Worm (Caenorhabditis elegans) whole organism, early embryonic: ENCODE measurements around the gene sre-49.
A peak's percentile ranks its signal among the peaks of the same experiment; 100 is the strongest.

Experiments used
- B0310.2 ChIP-seq: sonication (generic microtip); optimal IDR thresholded peaks from 2 replicates; lab custom pipeline; 2016; ENCODE audit warnings: mild to moderate bottlenecking, missing genetic modification characterization, missing compliant biosample characterization
- F13C5.2 ChIP-seq: sonication (generic microtip); optimal IDR thresholded peaks from 2 replicates; lab custom pipeline; 2017; ENCODE audit warnings: mild to moderate bottlenecking, missing genetic modification characterization, inconsistent platforms, missing compliant biosample characterization
- aly-1 ChIP-seq: sonication (generic microtip); optimal IDR thresholded peaks from 2 replicates; lab custom pipeline; 2016; ENCODE audit warnings: missing genetic modification characterization, missing compliant biosample characterization
- ama-1 ChIP-seq: fragments of 150-350 bp; optimal IDR thresholded peaks from 2 replicates; lab custom pipeline; 2014
- ceh-13 ChIP-seq: fragments of 200-800 bp; sonication (Bioruptor generic); optimal IDR thresholded peaks from 2 replicates; lab custom pipeline; 2018; ENCODE audit warnings: mild to moderate bottlenecking, missing genetic modification characterization, missing compliant biosample characterization
- ceh-36 ChIP-seq: sonication (generic microtip); optimal IDR thresholded peaks from 2 replicates; lab custom pipeline; 2016; ENCODE audit warnings: missing genetic modification characterization, inconsistent platforms, missing compliant biosample characterization
- ets-7 ChIP-seq: sonication (generic microtip); optimal IDR thresholded peaks from 2 replicates; lab custom pipeline; 2016; ENCODE audit warnings: missing genotype, missing genetic modification characterization, missing compliant biosample characterization
- flt-1 ChIP-seq: fragments of 200-800 bp; sonication (Bioruptor generic); IDR thresholded peaks from 2 replicates; pipeline ENCODE4 v1.3.6; 2022; ENCODE audit warnings: missing genetic modification characterization, missing compliant biosample characterization
- hmbx-1 ChIP-seq: sonication (generic microtip); optimal IDR thresholded peaks from 2 replicates; lab custom pipeline; 2016; ENCODE audit warnings: mild to moderate bottlenecking, missing genetic modification characterization, missing compliant biosample characterization
- hmg-4 ChIP-seq: fragments of 200-800 bp; sonication (Bioruptor generic); optimal IDR thresholded peaks from 2 replicates; lab custom pipeline; 2018; ENCODE audit warnings: mild to moderate bottlenecking, missing genetic modification characterization, missing compliant biosample characterization
- hnd-1 ChIP-seq: sonication (generic microtip); optimal IDR thresholded peaks from 2 replicates; lab custom pipeline; 2016; ENCODE audit warnings: missing genetic modification characterization, missing compliant biosample characterization
- pes-1 ChIP-seq: fragments of 200-800 bp; sonication (Bioruptor generic); IDR thresholded peaks from 2 replicates; pipeline ENCODE4 v1.3.6; 2022; ENCODE audit warnings: missing genetic modification reagents, missing genetic modification characterization, missing compliant biosample characterization
- scrt-1 ChIP-seq: fragments of 200-800 bp; sonication (Bioruptor generic); IDR thresholded peaks from 2 replicates; pipeline ENCODE4 v1.3.6; 2022; ENCODE audit warnings: missing genetic modification characterization, missing compliant biosample characterization
- sea-1 ChIP-seq: fragments of 200-800 bp; sonication (Bioruptor generic); conservative IDR thresholded peaks from 2 replicates; pipeline ENCODE4 v1.3.6; 2022; ENCODE audit warnings: missing genetic modification characterization, missing compliant biosample characterization
- tbx-11 ChIP-seq: fragments of 200-800 bp; sonication (Bioruptor generic); IDR thresholded peaks from 2 replicates; pipeline ENCODE4 v1.3.6; 2022; ENCODE audit warnings: missing genetic modification characterization, missing compliant biosample characterization
- tbx-37 ChIP-seq: fragments of 200-800 bp; sonication (Bioruptor generic); conservative IDR thresholded peaks from 2 replicates; pipeline ENCODE4 v1.3.6; 2022; ENCODE audit warnings: missing genetic modification reagents, missing genetic modification characterization, missing compliant biosample characterization
- tra-4 ChIP-seq: sonication (generic microtip); optimal IDR thresholded peaks from 2 replicates; lab custom pipeline; 2017; ENCODE audit warnings: missing genetic modification characterization, missing compliant biosample characterization

Gene sre-49

DNA sequence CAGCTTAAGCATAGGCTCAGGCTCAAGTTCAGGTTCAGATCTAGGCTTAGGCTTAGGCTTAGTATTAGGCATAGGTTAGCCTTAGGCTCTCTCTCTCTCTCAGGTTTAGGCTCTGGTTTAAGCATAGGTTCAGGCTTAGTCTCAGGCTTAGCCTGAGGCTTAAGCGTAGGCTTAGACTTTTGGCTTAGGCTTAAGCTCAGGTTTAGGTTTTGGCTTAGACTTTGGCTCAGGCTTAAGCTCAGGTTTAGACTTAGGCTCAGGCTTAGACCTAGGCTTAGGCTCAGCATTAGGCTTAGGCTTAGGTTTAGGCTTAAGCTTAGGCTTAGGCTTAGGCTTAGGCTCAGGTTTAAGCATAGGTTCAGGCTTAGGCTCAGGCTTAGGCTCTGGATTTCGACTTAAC lies 25.1 kb downstream of the sre-49 start:
- TF ChIP-seq B0310.2 (no peak), ceh-36 (tag; lab: Kevin White, UChicago) (peak; percentile 77)

ce11 chrII:12344787-12345186 lies 26.1 kb downstream of the sre-49 start, which contains the start of gene C44C11.6:
Gene C44C11.6, plus strand, starts transcription at chrII:12344809.
- no peak for TF ChIP-seq flt-1 (GFP tag; lab: Robert Waterston, UW)
- 0 out of 2 replicates have a peak, but pooled peaks have one; percentile 34 for TF ChIP-seq pes-1 (GFP tag; lab: Robert Waterston, UW)
- no peak for TF ChIP-seq B0310.2
- no peak for TF ChIP-seq hmg-4 (GFP tag; lab: Kevin White, UChicago)

ce11 chrII:12346289-12346989 lies 27.8 kb downstream of the sre-49 start:
- TF ChIP-seq ceh-36 (tag; lab: Kevin White, UChicago) (no peak), tbx-11 (no peak), flt-1 (GFP tag; lab: Robert Waterston, UW) (no peak), ets-7 (tag; lab: Kevin White, UChicago) (no peak), tbx-37 (GFP tag; lab: Robert Waterston, UW) (no peak), tra-4 (tag; lab: Kevin White, UChicago) (no peak), hnd-1 (tag; lab: Kevin White, UChicago) (no peak), pes-1 (GFP tag; lab: Robert Waterston, UW) (no peak), B0310.2 (no peak), sea-1 (GFP tag; lab: Robert Waterston, UW) (no peak), aly-1 (tag; lab: Kevin White, UChicago) (no peak), ama-1 (no peak), ceh-13 (no peak), hmbx-1 (tag; lab: Kevin White, UChicago) (no peak), F13C5.2 (tag; lab: Kevin White, UChicago) (no peak), scrt-1 (GFP tag; lab: Robert Waterston, UW) (no peak), hmg-4 (GFP tag; lab: Kevin White, UChicago) (no peak)

DNA sequence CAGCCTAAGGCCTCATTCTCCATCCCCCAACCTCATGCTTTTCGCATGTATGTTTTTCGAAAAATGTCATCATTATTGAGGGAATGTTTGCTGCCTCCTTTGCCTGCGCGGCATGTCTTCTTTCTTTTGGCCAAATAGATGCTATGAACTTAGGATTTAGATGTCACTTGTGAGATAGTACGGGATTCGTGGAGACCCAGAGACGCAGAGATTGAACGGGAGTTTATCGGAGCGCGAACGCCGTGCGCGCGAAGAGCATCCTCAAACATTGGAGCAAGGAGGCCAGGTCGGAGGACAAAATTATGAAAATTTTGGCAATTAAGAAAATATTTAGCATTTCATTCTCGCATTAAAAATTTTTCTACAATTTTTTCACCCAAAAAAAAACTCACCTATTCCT lies 30.3 kb downstream of the sre-49 start:
- TF ChIP-seq F13C5.2 (tag; lab: Kevin White, UChicago) (no peak), tra-4 (tag; lab: Kevin White, UChicago) (no peak), tbx-37 (GFP tag; lab: Robert Waterston, UW) (no peak), ceh-13 (no peak), scrt-1 (GFP tag; lab: Robert Waterston, UW) (no peak), ets-7 (tag; lab: Kevin White, UChicago) (no peak), hnd-1 (tag; lab: Kevin White, UChicago) (no peak), B0310.2 (no peak), flt-1 (GFP tag; lab: Robert Waterston, UW) (no peak), aly-1 (tag; lab: Kevin White, UChicago) (no peak), pes-1 (GFP tag; lab: Robert Waterston, UW) (no peak), ama-1 (no peak), hmbx-1 (tag; lab: Kevin White, UChicago) (no peak), hmg-4 (GFP tag; lab: Kevin White, UChicago) (no peak), sea-1 (GFP tag; lab: Robert Waterston, UW) (no peak), ceh-36 (tag; lab: Kevin White, UChicago) (no peak), tbx-11 (no peak)

DNA sequence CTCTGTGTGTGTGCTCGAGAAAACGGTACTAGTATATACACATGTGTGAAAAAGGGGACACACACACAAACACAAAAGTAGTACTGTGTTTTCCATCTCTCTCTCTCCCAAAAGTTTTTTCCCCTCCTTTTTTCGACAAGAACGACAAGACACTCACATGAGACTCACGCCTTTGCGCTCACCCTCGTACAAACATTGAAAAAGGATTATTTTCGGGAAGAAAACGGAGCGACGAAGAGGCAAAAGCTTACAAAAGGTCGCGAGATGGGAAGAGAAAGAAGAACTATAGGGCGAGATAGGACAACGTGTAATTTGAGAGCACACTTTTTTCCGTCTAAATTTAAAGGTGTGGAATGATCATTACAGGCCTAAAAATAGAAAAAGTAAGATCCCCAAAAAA lies 31.2 kb downstream of the sre-49 start:
- TF ChIP-seq ceh-13 = no peak
- no peak for TF ChIP-seq sea-1 (GFP tag; lab: Robert Waterston, UW)
- TF ChIP-seq tbx-37 (GFP tag; lab: Robert Waterston, UW) = no peak
- no peak for TF ChIP-seq ama-1
- no peak for TF ChIP-seq tbx-11
- TF ChIP-seq scrt-1 (GFP tag; lab: Robert Waterston, UW) = no peak
- no peak for TF ChIP-seq hmbx-1 (tag; lab: Kevin White, UChicago)
- no peak for TF ChIP-seq tra-4 (tag; lab: Kevin White, UChicago)
- TF ChIP-seq pes-1 (GFP tag; lab: Robert Waterston, UW) = no peak

- TF ChIP-seq ets-7 (tag; lab: Kevin White, UChicago) (no peak), B0310.2 (no peak), ama-1 (no peak), F13C5.2 (tag; lab: Kevin White, UChicago) (no peak), ceh-36 (tag; lab: Kevin White, UChicago) (no peak), hnd-1 (tag; lab: Kevin White, UChicago) (no peak), tbx-37 (GFP tag; lab: Robert Waterston, UW) (no peak)
These were observed 32.2 kb downstream of the sre-49 start for ce11 chrII:12350737-12351275.

- TF ChIP-seq ceh-36 (tag; lab: Kevin White, UChicago) (no peak), hnd-1 (tag; lab: Kevin White, UChicago) (no peak), sea-1 (GFP tag; lab: Robert Waterston, UW) (no peak), ceh-13 (no peak), tbx-37 (GFP tag; lab: Robert Waterston, UW) (no peak), ama-1 (no peak), ets-7 (tag; lab: Kevin White, UChicago) (no peak), tbx-11 (no peak), pes-1 (GFP tag; lab: Robert Waterston, UW) (no peak), B0310.2 (no peak), scrt-1 (GFP tag; lab: Robert Waterston, UW) (no peak), hmg-4 (GFP tag; lab: Kevin White, UChicago) (no peak), flt-1 (GFP tag; lab: Robert Waterston, UW) (no peak), hmbx-1 (tag; lab: Kevin White, UChicago) (no peak), aly-1 (tag; lab: Kevin White, UChicago) (no peak), F13C5.2 (tag; lab: Kevin White, UChicago) (no peak), tra-4 (tag; lab: Kevin White, UChicago) (no peak)
These were observed 33.5 kb downstream of the sre-49 start, which contains the start of gene ras-1 for ce11 chrII:12352115-12352514. Gene ras-1, minus strand, starts transcription at chrII:12352243.
